Worm (Caenorhabditis elegans) whole organism, young adult: ENCODE measurements around the gene nipi-3.

ENCODE experiments used
- C06A6.2 ChIP-seq: fragments of 200-800 bp; sonication (Bioruptor generic); conservative IDR thresholded peaks from 2 replicates; pipeline ENCODE4 v1.3.6; 2022; ENCODE audit warnings: missing genetic modification characterization, missing compliant biosample characterization
- F33H1.4 ChIP-seq: fragments of 200-800 bp; sonication (Bioruptor generic); IDR thresholded peaks from 2 replicates; pipeline ENCODE4 v1.3.6; 2022; ENCODE audit warnings: missing genetic modification reagents, missing genetic modification characterization, missing compliant biosample characterization
- F37B4.10 ChIP-seq: fragments of 200-800 bp; sonication (Bioruptor generic); IDR thresholded peaks from 2 replicates; pipeline ENCODE4 v1.3.6; 2022; ENCODE audit warnings: missing genetic modification characterization, missing compliant biosample characterization
- F39B2.1 ChIP-seq: fragments of 200-800 bp; sonication (Bioruptor generic); IDR thresholded peaks from 2 replicates; pipeline ENCODE4 v1.3.6; 2022; ENCODE audit warnings: missing genetic modification reagents, missing genetic modification characterization, missing compliant biosample characterization
- K11D2.4 ChIP-seq: fragments of 200-800 bp; sonication (Bioruptor generic); IDR thresholded peaks from 2 replicates; pipeline ENCODE4 v1.3.6; 2022; ENCODE audit warnings: missing genetic modification reagents, missing genetic modification characterization, missing compliant biosample characterization
- T07F8.4 ChIP-seq: sonication (generic microtip); optimal IDR thresholded peaks from 2 replicates; lab custom pipeline; 2016; ENCODE audit warnings: mild to moderate bottlenecking, missing genetic modification characterization, moderate library complexity, missing compliant biosample characterization
- Y53F4B.3 ChIP-seq: fragments of 200-800 bp; sonication (Bioruptor generic); IDR thresholded peaks from 2 replicates; pipeline ENCODE4 v1.3.6; 2022; ENCODE audit warnings: missing genetic modification reagents, missing genetic modification characterization, missing compliant biosample characterization
- atf-7 ChIP-seq: sonication (generic microtip); optimal IDR thresholded peaks from 2 replicates; lab custom pipeline; 2017; ENCODE audit warnings: mild to moderate bottlenecking, missing genetic modification characterization, missing compliant biosample characterization
- ceh-58 ChIP-seq: fragments of 200-800 bp; sonication (Bioruptor generic); IDR thresholded peaks from 2 replicates; pipeline ENCODE4 v1.3.6; 2022; ENCODE audit warnings: missing genetic modification characterization, missing compliant biosample characterization
- dox-1 ChIP-seq: fragments of 200-800 bp; sonication (Bioruptor generic); IDR thresholded peaks from 2 replicates; pipeline ENCODE4 v1.3.6; 2022; ENCODE audit warnings: missing genetic modification reagents, missing genetic modification characterization, missing compliant biosample characterization
- egrh-3 ChIP-seq: fragments of 200-800 bp; sonication (Bioruptor generic); IDR thresholded peaks from 2 replicates; pipeline ENCODE4 v1.3.6; 2022; ENCODE audit warnings: missing genetic modification reagents, missing genetic modification characterization, missing compliant biosample characterization
- hlh-12 ChIP-seq: sonication (generic microtip); optimal IDR thresholded peaks from 2 replicates; lab custom pipeline; 2016; ENCODE audit warnings: missing genetic modification characterization, missing compliant biosample characterization
- hmg-20 ChIP-seq: fragments of 200-800 bp; sonication (Bioruptor generic); IDR thresholded peaks from 2 replicates; pipeline ENCODE4 v1.3.6; 2022; ENCODE audit warnings: missing genetic modification reagents, missing genetic modification characterization, missing compliant biosample characterization
- hsf-1 ChIP-seq: fragments of 200-800 bp; sonication (Bioruptor generic); IDR thresholded peaks from 2 replicates; pipeline ENCODE4 v1.3.6; 2022; ENCODE audit warnings: missing genetic modification reagents, missing genetic modification characterization, missing compliant biosample characterization
- lag-1 ChIP-seq: fragments of 200-800 bp; sonication (Bioruptor generic); IDR thresholded peaks from 2 replicates; pipeline ENCODE4 v1.3.6; 2022; ENCODE audit warnings: missing genetic modification reagents, missing genetic modification characterization, missing compliant biosample characterization
- let-607 ChIP-seq, 2 experiments: fragments of 200-800 bp in 1 of 2; sonication (Bioruptor generic) in 1 of 2; sonication (generic microtip) in 1 of 2; optimal IDR thresholded peaks; 2 replicates each; lab custom pipeline; 2016 to 2018; ENCODE audit warnings: mild to moderate bottlenecking in 2 of 2, missing compliant biosample characterization in 2 of 2, missing genetic modification characterization in 2 of 2, moderate library complexity in 2 of 2, missing genotype in 1 of 2
- lin-40 ChIP-seq: sonication (generic microtip); optimal IDR thresholded peaks from 2 replicates; lab custom pipeline; 2016; ENCODE audit warnings: missing genetic modification characterization, mild to moderate bottlenecking, missing compliant biosample characterization, missing genotype, missing genetic modification reagents
- lin-54 ChIP-seq: fragments of 200-800 bp; sonication (Bioruptor generic); optimal IDR thresholded peaks from 2 replicates; lab custom pipeline; 2018; ENCODE audit warnings: mild to moderate bottlenecking, missing genetic modification characterization, missing compliant biosample characterization
- lsy-27 ChIP-seq: sonication (generic microtip); optimal IDR thresholded peaks from 2 replicates; lab custom pipeline; 2017; ENCODE audit warnings: missing genetic modification characterization, mild to moderate bottlenecking, missing compliant biosample characterization, antibody characterized with exemption, missing genotype, borderline replicate concordance; ENCODE audit not compliant: insufficient read depth
- mes-4 ChIP-seq: sonication (generic microtip); optimal IDR thresholded peaks from 2 replicates; lab custom pipeline; 2016; ENCODE audit warnings: missing genotype, missing genetic modification characterization, missing compliant biosample characterization
- mxl-1 ChIP-seq: sonication (generic microtip); optimal IDR thresholded peaks from 2 replicates; lab custom pipeline; 2016; ENCODE audit warnings: missing genetic modification characterization, missing compliant biosample characterization
- nhr-179 ChIP-seq: sonication (generic microtip); optimal IDR thresholded peaks from 2 replicates; lab custom pipeline; 2016; ENCODE audit warnings: mild to moderate bottlenecking, missing genetic modification characterization, missing compliant biosample characterization
- nhr-27 ChIP-seq: fragments of 200-800 bp; sonication (Bioruptor generic); optimal IDR thresholded peaks from 2 replicates; lab custom pipeline; 2018; ENCODE audit warnings: mild to moderate bottlenecking, missing genetic modification characterization, moderate library complexity, missing compliant biosample characterization
- nhr-80 ChIP-seq: sonication (generic microtip); optimal IDR thresholded peaks from 2 replicates; lab custom pipeline; 2016; ENCODE audit warnings: missing genetic modification characterization, missing compliant biosample characterization
- pbrm-1 ChIP-seq: fragments of 200-800 bp; sonication (Bioruptor generic); IDR thresholded peaks from 2 replicates; pipeline ENCODE4 v1.3.6; 2022; ENCODE audit warnings: missing genetic modification reagents, missing genetic modification characterization, missing compliant biosample characterization
- rcor-1 ChIP-seq: fragments of 200-800 bp; sonication (Bioruptor generic); IDR thresholded peaks from 2 replicates; pipeline ENCODE4 v1.3.6; 2022; ENCODE audit warnings: missing genetic modification reagents, missing genetic modification characterization, missing compliant biosample characterization
- rec-8 ChIP-seq, 2 experiments: sonication (generic microtip); optimal IDR thresholded peaks; 2 replicates each; lab custom pipeline; 2016; ENCODE audit warnings: mild to moderate bottlenecking in 2 of 2, missing genetic modification characterization in 2 of 2, missing genetic modification reagents in 2 of 2, missing genotype in 2 of 2, missing biosample characterization in 1 of 2, missing compliant biosample characterization in 1 of 2, moderate library complexity in 1 of 2
- rpc-1 ChIP-seq, 2 experiments: fragments of 150-350 bp in 1 of 2; sonication (generic microtip) in 1 of 2; optimal IDR thresholded peaks; 2 replicates each; lab custom pipeline; 2014 to 2018; ENCODE audit warnings: missing biosample characterization in 1 of 2, missing genetic modification characterization in 1 of 2, missing genetic modification reagents in 1 of 2, missing genotype in 1 of 2
- xnd-1 ChIP-seq: sonication (generic microtip); optimal IDR thresholded peaks from 2 replicates; lab custom pipeline; 2016; ENCODE audit warnings: missing genotype, missing genetic modification reagents, missing genetic modification characterization, missing compliant biosample characterization
- zim-3 ChIP-seq: sonication (generic microtip); optimal IDR thresholded peaks from 2 replicates; lab custom pipeline; 2017; ENCODE audit warnings: mild to moderate bottlenecking, missing genetic modification characterization, moderate library complexity, missing compliant biosample characterization
- ztf-22 ChIP-seq: fragments of 200-800 bp; sonication (Bioruptor generic); optimal IDR thresholded peaks from 2 replicates; lab custom pipeline; 2018; ENCODE audit warnings: mild to moderate bottlenecking, missing genetic modification characterization, moderate library complexity, missing compliant biosample characterization
- ztf-25 ChIP-seq: fragments of 200-800 bp; sonication (Bioruptor generic); IDR thresholded peaks from 2 replicates; pipeline ENCODE4 v1.3.6; 2022; ENCODE audit warnings: missing genetic modification reagents, missing genetic modification characterization, missing compliant biosample characterization
- ztf-28 ChIP-seq: fragments of 200-800 bp; sonication (Bioruptor generic); IDR thresholded peaks from 2 replicates; pipeline ENCODE4 v1.3.6; 2022; ENCODE audit warnings: missing genetic modification reagents, missing genetic modification characterization, missing compliant biosample characterization

The nipi-3 gene

ce11 chrX:15619273-15619672 is 11.5 kb downstream of the nipi-3 start (continued):
- TF ChIP-seq nhr-179 (tag; lab: Kevin White, UChicago), result peak; percentile 29
- no peak for TF ChIP-seq ztf-28 (GFP tag; lab: Robert Waterston, UW)
- no peak for TF ChIP-seq Y53F4B.3 (GFP tag; lab: Robert Waterston, UW)
- 0 out of 2 replicates have a peak, but pooled peaks have one; percentile 18 for TF ChIP-seq rcor-1
- peak; percentile 14 for TF ChIP-seq mes-4 (tag; lab: Kevin White, UChicago)
- no peak for TF ChIP-seq lsy-27 (tag; lab: Kevin White, UChicago)
- peak; percentile 29 for TF ChIP-seq nhr-80
- peak; percentile 63 for TF ChIP-seq rpc-1 (optimal IDR thresholded peaks at IDR 0.05; lab: Kevin White, UChicago)
- peak; percentile 75 for TF ChIP-seq rpc-1 (tag; optimal IDR thresholded peaks at IDR 0.05; lab: Kevin White, UChicago)
- TF ChIP-seq F37B4.10 (GFP tag; lab: Robert Waterston, UW), result no peak
- TF ChIP-seq zim-3, result no peak
- TF ChIP-seq hmg-20, result 0 out of 2 replicates have a peak, but pooled peaks have one; percentile 40
- TF ChIP-seq, all 124 proteins: peak for 19

- TF ChIP-seq lag-1 (GFP tag; lab: Robert Waterston, UW) (no peak), F33H1.4 (GFP tag; lab: Robert Waterston, UW) (no peak), rec-8 (tag; optimal IDR thresholded peaks at IDR 0.05; lab: Kevin White, UChicago) (no peak), C06A6.2 (GFP tag; lab: Robert Waterston, UW) (no peak), K11D2.4 (GFP tag; lab: Robert Waterston, UW) (no peak), hsf-1 (GFP tag; lab: Robert Waterston, UW) (no peak)
Observed at ce11 chrX:15620200-15620599, 12.4 kb downstream of the nipi-3 start, which contains the start of gene K09E9.1. Gene K09E9.1 (plus strand): TSS chrX:15620500.

- no peak for TF ChIP-seq xnd-1 (tag; lab: Kevin White, UChicago)
- no peak for TF ChIP-seq rpc-1 (optimal IDR thresholded peaks at IDR 0.05; lab: Kevin White, UChicago)
- peak; percentile 16 for TF ChIP-seq rpc-1 (tag; optimal IDR thresholded peaks at IDR 0.05; lab: Kevin White, UChicago)
- TF ChIP-seq ztf-25 (GFP tag; lab: Robert Waterston, UW), result 0 out of 2 replicates have a peak, but pooled peaks have one; percentile 30
- peak; percentile 59; the same call in 1 of the 2 replicates for TF ChIP-seq egrh-3 (GFP tag; lab: Robert Waterston, UW)
- no peak for TF ChIP-seq pbrm-1 (GFP tag; lab: Robert Waterston, UW)
- no peak for TF ChIP-seq let-607 (tag; optimal IDR thresholded peaks at IDR 0.05; lab: Kevin White, UChicago)
- no peak for TF ChIP-seq ztf-22 (GFP tag; lab: Kevin White, UChicago)
- TF ChIP-seq lin-40 (tag; lab: Kevin White, UChicago), result no peak
- no peak for TF ChIP-seq T07F8.4 (tag; lab: Kevin White, UChicago)
- TF ChIP-seq, all 124 proteins: peak for 3
Observed at ce11 chrX:15621001-15621400, 13.2 kb downstream of the nipi-3 start.

ce11 chrX:15622041-15622440 is 14.3 kb downstream of the nipi-3 start:
- peak; percentile 39 for TF ChIP-seq nhr-80
- no peak for TF ChIP-seq dox-1 (GFP tag; lab: Robert Waterston, UW)
- TF ChIP-seq atf-7 (tag; lab: Kevin White, UChicago), result peak; percentile 67

- TF ChIP-seq ceh-58 (no peak), F39B2.1 (no peak), mxl-1 (tag; lab: Kevin White, UChicago) (no peak), nhr-27 (tag; lab: Kevin White, UChicago) (no peak), hlh-12 (tag; lab: Kevin White, UChicago) (no peak), lin-54 (GFP tag; lab: Kevin White, UChicago) (no peak)
Observed at ce11 chrX:15626119-15626850, 18.5 kb downstream of the nipi-3 start.
